Worm (Caenorhabditis elegans) whole organism, late embryonic: Measurements from ENCODE around the gene gur-4.

ENCODE experiments used
- C08G9.2 ChIP-seq: sonication (generic microtip); optimal IDR thresholded peaks from 2 replicates; lab custom pipeline; 2016; ENCODE audit warnings: mild to moderate bottlenecking, missing genetic modification characterization, moderate library complexity, missing compliant biosample characterization
- C38D4.7 ChIP-seq: fragments of 200-800 bp; sonication (Bioruptor generic); optimal IDR thresholded peaks from 2 replicates; lab custom pipeline; 2018; ENCODE audit warnings: mild to moderate bottlenecking, missing genetic modification characterization, moderate library complexity, missing compliant biosample characterization
- Y22D7AL.16 ChIP-seq: sonication (generic microtip); optimal IDR thresholded peaks from 2 replicates; lab custom pipeline; 2016; ENCODE audit warnings: missing genetic modification characterization, missing compliant biosample characterization
- ceh-14 ChIP-seq: sonication (generic microtip); optimal IDR thresholded peaks from 2 replicates; lab custom pipeline; 2016; ENCODE audit warnings: missing genotype, missing genetic modification characterization, missing compliant biosample characterization
- ceh-18 ChIP-seq: sonication (generic microtip); optimal IDR thresholded peaks from 2 replicates; lab custom pipeline; 2016; ENCODE audit warnings: missing genetic modification characterization, missing compliant biosample characterization
- ceh-19 ChIP-seq: fragments of 200-800 bp; sonication (Bioruptor generic); optimal IDR thresholded peaks from 2 replicates; lab custom pipeline; 2018; ENCODE audit warnings: mild to moderate bottlenecking, missing genetic modification characterization, missing compliant biosample characterization
- ceh-2 ChIP-seq: sonication (generic microtip); optimal IDR thresholded peaks from 2 replicates; lab custom pipeline; 2016; ENCODE audit warnings: missing genotype, missing genetic modification characterization, missing compliant biosample characterization
- ceh-22 ChIP-seq: sonication (generic microtip); optimal IDR thresholded peaks from 2 replicates; lab custom pipeline; 2017; ENCODE audit warnings: missing biosample characterization, missing genetic modification characterization
- ceh-45 ChIP-seq: fragments of 200-800 bp; sonication (Bioruptor generic); IDR thresholded peaks from 2 replicates; pipeline ENCODE4 v1.3.6; 2022; ENCODE audit warnings: missing genetic modification reagents, missing genetic modification characterization, missing compliant biosample characterization
- ceh-6 ChIP-seq: fragments of 200-800 bp; sonication (Bioruptor generic); optimal IDR thresholded peaks from 2 replicates; lab custom pipeline; 2018; ENCODE audit warnings: mild to moderate bottlenecking, missing genetic modification characterization, missing compliant biosample characterization
- dve-1 ChIP-seq: sonication (generic microtip); optimal IDR thresholded peaks from 2 replicates; lab custom pipeline; 2017; ENCODE audit warnings: antibody characterized with exemption, mild to moderate bottlenecking, missing genetic modification characterization, missing compliant biosample characterization
- elt-2 ChIP-seq: sonication (generic microtip); optimal IDR thresholded peaks from 2 replicates; lab custom pipeline; 2016; ENCODE audit warnings: missing genetic modification reagents, missing genetic modification characterization, missing compliant biosample characterization
- elt-4 ChIP-seq: sonication (generic microtip); optimal IDR thresholded peaks from 2 replicates; lab custom pipeline; 2016; ENCODE audit warnings: missing genetic modification characterization, missing compliant biosample characterization
- eyg-1 ChIP-seq: sonication (generic microtip); optimal IDR thresholded peaks from 2 replicates; lab custom pipeline; 2016; ENCODE audit warnings: missing genotype, missing genetic modification characterization, missing compliant biosample characterization
- fkh-10 ChIP-seq: fragments of 150-350 bp; optimal IDR thresholded peaks from 2 replicates; lab custom pipeline; 2014; ENCODE audit warnings: missing biosample characterization, missing genetic modification reagents, missing genetic modification characterization
- fkh-6 ChIP-seq: sonication (generic microtip); optimal IDR thresholded peaks from 2 replicates; lab custom pipeline; 2016; ENCODE audit warnings: missing genetic modification characterization, missing compliant biosample characterization
- gmeb-2 ChIP-seq: sonication (generic microtip); optimal IDR thresholded peaks from 2 replicates; lab custom pipeline; 2016; ENCODE audit warnings: missing genetic modification characterization, inconsistent platforms, missing compliant biosample characterization
- hlh-8 ChIP-seq: sonication (generic microtip); optimal IDR thresholded peaks from 2 replicates; lab custom pipeline; 2016; ENCODE audit warnings: missing genotype, missing genetic modification characterization, missing compliant biosample characterization
- lim-6 ChIP-seq: sonication (generic microtip); optimal IDR thresholded peaks from 2 replicates; lab custom pipeline; 2016; ENCODE audit warnings: missing genetic modification characterization, missing compliant biosample characterization
- madf-2 ChIP-seq: sonication (generic microtip); optimal IDR thresholded peaks from 2 replicates; lab custom pipeline; 2017; ENCODE audit warnings: missing genetic modification characterization, missing compliant biosample characterization
- mec-3 ChIP-seq: sonication (generic microtip); optimal IDR thresholded peaks from 2 replicates; lab custom pipeline; 2016; ENCODE audit warnings: borderline replicate concordance, missing genetic modification characterization, missing compliant biosample characterization
- nfya-1 ChIP-seq: sonication (generic microtip); optimal IDR thresholded peaks from 2 replicates; lab custom pipeline; 2017; ENCODE audit warnings: missing genetic modification characterization, mild to moderate bottlenecking, missing compliant biosample characterization, antibody characterized with exemption, moderate library complexity
- pag-3 ChIP-seq: sonication (generic microtip); optimal IDR thresholded peaks from 2 replicates; lab custom pipeline; 2016; ENCODE audit warnings: missing compliant biosample characterization, missing genetic modification characterization, borderline replicate concordance
- pat-9 ChIP-seq: fragments of 200-800 bp; sonication (Bioruptor generic); optimal IDR thresholded peaks from 2 replicates; lab custom pipeline; 2018; ENCODE audit warnings: mild to moderate bottlenecking, missing genetic modification characterization, moderate library complexity, missing compliant biosample characterization
- pax-1 ChIP-seq: fragments of 150-350 bp; optimal IDR thresholded peaks from 2 replicates; lab custom pipeline; 2014; ENCODE audit warnings: missing biosample characterization, missing genetic modification characterization
- pha-2 ChIP-seq: sonication (generic microtip); optimal IDR thresholded peaks from 2 replicates; lab custom pipeline; 2017; ENCODE audit warnings: mild to moderate bottlenecking, missing genetic modification characterization, missing compliant biosample characterization
- pha-4 ChIP-seq: fragments of 150-350 bp; optimal IDR thresholded peaks from 2 replicates; lab custom pipeline; 2018; ENCODE audit warnings: missing biosample characterization, missing genetic modification reagents, missing genetic modification characterization
- rnt-1 ChIP-seq: sonication (generic microtip); optimal IDR thresholded peaks from 2 replicates; lab custom pipeline; 2016; ENCODE audit warnings: missing genetic modification characterization, missing compliant biosample characterization
- sox-2 ChIP-seq: fragments of 200-800 bp; sonication (Bioruptor generic); IDR thresholded peaks from 2 replicates; pipeline ENCODE4 v1.3.6; 2022; ENCODE audit warnings: missing genetic modification reagents, missing genetic modification characterization, missing compliant biosample characterization
- sox-4 ChIP-seq: sonication (generic microtip); optimal IDR thresholded peaks from 2 replicates; lab custom pipeline; 2017; ENCODE audit warnings: mild to moderate bottlenecking, missing genetic modification characterization, inconsistent platforms, missing compliant biosample characterization
- tbx-2 ChIP-seq: sonication (generic microtip); optimal IDR thresholded peaks from 2 replicates; lab custom pipeline; 2016; ENCODE audit warnings: missing genetic modification characterization, missing compliant biosample characterization
- tbx-7 ChIP-seq: sonication (generic microtip); optimal IDR thresholded peaks from 2 replicates; lab custom pipeline; 2016; ENCODE audit warnings: missing genotype, missing genetic modification characterization, missing compliant biosample characterization
- ttx-3 ChIP-seq: sonication (generic microtip); optimal IDR thresholded peaks from 2 replicates; lab custom pipeline; 2016; ENCODE audit warnings: missing genetic modification reagents, missing genetic modification characterization, missing compliant biosample characterization
- unc-42 ChIP-seq: sonication (generic microtip); optimal IDR thresholded peaks from 2 replicates; lab custom pipeline; 2016; ENCODE audit warnings: missing genotype, missing genetic modification characterization, missing compliant biosample characterization
- unc-55 ChIP-seq: sonication (generic microtip); optimal IDR thresholded peaks from 2 replicates; lab custom pipeline; 2017; ENCODE audit warnings: missing biosample characterization, missing genetic modification reagents, missing genetic modification characterization
- zip-5 ChIP-seq: sonication (generic microtip); optimal IDR thresholded peaks from 2 replicates; lab custom pipeline; 2016; ENCODE audit warnings: missing genetic modification characterization, missing compliant biosample characterization

gur-4 gene

DNA sequence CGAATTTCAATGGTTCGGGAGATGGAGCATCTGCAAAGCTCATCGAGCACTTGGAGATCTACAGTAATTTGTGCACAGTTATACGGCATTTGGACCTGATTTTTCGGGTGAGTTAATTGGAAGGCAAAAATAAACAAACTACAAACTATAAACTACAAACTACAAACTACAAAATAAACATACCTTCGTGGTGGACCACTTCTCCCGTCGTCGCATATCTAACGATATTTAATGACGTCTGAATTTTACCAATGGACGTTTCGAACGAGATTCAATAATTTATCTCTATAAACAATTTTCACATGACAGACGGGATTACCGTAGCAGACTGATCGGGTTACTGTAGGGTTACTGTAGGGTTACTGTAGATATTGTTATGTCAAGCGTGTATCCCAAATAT, 1.6 kb downstream of the gur-4 start:
- no peak for TF ChIP-seq madf-2
- TF ChIP-seq ceh-6 (GFP tag; lab: Kevin White, UChicago): no peak
- no peak for TF ChIP-seq Y22D7AL.16 (tag; lab: Kevin White, UChicago)
- no peak for TF ChIP-seq gmeb-2
- no peak for TF ChIP-seq unc-42 (tag; lab: Kevin White, UChicago)
- TF ChIP-seq dve-1 (tag; lab: Kevin White, UChicago): no peak
- TF ChIP-seq elt-4 (tag; lab: Kevin White, UChicago): no peak
- no peak for TF ChIP-seq ceh-45
- TF ChIP-seq ceh-19 (GFP tag; lab: Kevin White, UChicago): no peak
- TF ChIP-seq pag-3 (tag; lab: Kevin White, UChicago): no peak
- TF ChIP-seq ceh-22 (tag; lab: Kevin White, UChicago): no peak
- TF ChIP-seq tbx-7: no peak
- no peak for TF ChIP-seq pha-4 (tag; lab: Kevin White, UChicago)
- TF ChIP-seq rnt-1: no peak
- TF ChIP-seq C08G9.2 (tag; lab: Kevin White, UChicago): no peak
- TF ChIP-seq elt-2 (tag; lab: Kevin White, UChicago): no peak
- TF ChIP-seq unc-55 (GFP tag; lab: Kevin White, UChicago): no peak
- TF ChIP-seq lim-6 (tag; lab: Kevin White, UChicago): no peak

DNA sequence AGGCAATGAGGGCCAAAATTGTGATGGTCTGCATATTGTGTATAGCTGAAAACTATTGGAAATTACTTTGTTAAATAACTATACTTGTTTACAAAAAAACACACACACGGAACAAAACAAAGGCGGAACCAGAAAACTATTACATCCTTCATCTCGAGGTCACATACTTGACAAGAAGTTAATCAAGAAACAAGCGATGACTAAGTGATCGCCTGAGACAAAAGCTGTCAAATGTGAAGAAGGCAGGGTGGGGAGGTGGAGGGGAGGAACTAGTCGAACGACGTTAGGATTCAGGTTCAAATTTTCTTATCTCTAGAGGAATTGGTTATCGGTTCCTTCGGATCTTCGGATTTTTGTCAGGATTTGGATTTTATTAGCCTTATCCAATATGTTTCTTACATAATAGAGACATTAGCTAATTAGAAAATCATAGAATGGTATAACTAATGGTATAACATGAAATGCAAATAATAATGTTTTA, 4.7 kb downstream of the gur-4 start, which contains the start of gene cpg-7:
Gene cpg-7, minus strand, starts transcription at position 51 of the 481 bp plus-strand sequence.
- no peak for TF ChIP-seq pha-2 (tag; lab: Kevin White, UChicago)

DNA sequence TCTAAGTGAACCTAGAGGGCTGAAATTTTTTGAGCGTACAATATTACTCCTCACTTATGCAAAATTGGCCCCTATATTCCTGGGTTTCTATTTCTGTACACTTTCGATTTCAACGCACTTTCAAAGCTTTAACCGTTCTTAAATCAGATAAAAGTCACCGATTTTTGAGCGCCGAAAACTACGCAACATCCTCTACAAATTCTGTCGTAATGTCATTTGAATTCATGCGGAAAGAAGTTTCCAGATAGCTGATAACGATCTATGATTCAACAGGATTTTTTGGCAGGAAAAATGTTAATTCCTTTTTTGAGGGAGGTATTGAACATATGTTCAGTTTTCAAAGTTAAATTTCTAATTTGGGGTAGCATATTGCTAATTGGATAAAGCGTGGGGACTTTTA, 8.3 kb downstream of the gur-4 start:
- TF ChIP-seq pha-2 (tag; lab: Kevin White, UChicago) (no peak), pax-1 (no peak)

DNA sequence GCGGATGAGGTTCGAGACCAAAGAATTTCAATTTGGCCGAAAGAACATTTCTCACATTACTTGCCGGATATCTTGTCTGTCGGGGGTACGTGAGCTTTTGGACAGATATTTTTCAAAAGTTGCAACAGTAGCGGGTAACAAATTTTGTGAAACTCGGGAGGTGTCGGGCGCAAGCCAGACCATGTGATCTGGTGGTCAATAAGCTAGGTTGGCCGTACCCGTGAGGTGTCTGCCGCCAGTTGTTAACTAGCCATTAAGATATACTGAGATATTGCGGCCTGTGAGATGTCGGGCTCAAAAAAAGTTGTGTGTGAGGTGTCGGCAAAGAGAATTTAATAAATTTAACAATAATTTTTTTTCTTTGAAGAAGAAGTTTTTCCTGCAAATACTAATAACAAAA, 13.8 kb downstream of the gur-4 start:
- TF ChIP-seq mec-3 (tag; lab: Kevin White, UChicago) (no peak), sox-4 (tag; lab: Kevin White, UChicago) (no peak), eyg-1 (tag; lab: Kevin White, UChicago) (no peak), ceh-18 (no peak), Y22D7AL.16 (tag; lab: Kevin White, UChicago) (no peak), zip-5 (tag; lab: Kevin White, UChicago) (no peak)

DNA sequence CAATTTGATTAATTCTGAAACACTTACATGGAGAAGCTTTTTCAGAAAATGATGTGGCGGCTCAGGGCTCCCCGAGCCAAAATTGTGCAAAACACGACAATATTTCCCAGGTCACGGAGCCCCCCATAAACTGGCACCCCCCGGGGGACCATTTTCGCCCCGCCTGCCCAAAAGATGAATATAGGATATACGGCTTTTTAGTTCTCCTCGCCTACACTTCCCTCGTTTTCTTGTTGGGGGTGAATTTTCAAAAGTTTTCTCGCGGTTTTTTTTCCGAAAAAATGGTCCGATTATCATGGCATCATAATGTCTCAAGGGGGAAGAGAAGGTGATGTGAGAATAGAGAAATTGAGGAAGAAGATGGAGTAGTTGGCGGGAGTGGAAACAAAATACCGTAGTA, 17.5 kb downstream of the gur-4 start, which contains the start of gene K09E4.4:
Gene K09E4.4, minus strand, starts transcription at position 101 of the 400 bp plus-strand sequence.
- no peak for TF ChIP-seq tbx-2
- TF ChIP-seq elt-2 (tag; lab: Kevin White, UChicago): no peak
- no peak for TF ChIP-seq sox-2 (GFP tag; lab: Robert Waterston, UW)
- TF ChIP-seq ceh-2 (tag; lab: Kevin White, UChicago): no peak
- no peak for TF ChIP-seq fkh-6
- no peak for TF ChIP-seq hlh-8 (tag; lab: Kevin White, UChicago)
- TF ChIP-seq C38D4.7 (GFP tag; lab: Kevin White, UChicago): no peak
- no peak for TF ChIP-seq nfya-1 (tag; lab: Kevin White, UChicago)
- TF ChIP-seq ttx-3 (tag; lab: Kevin White, UChicago): no peak
- no peak for TF ChIP-seq fkh-10 (GFP tag; lab: Kevin White, UChicago)
- no peak for TF ChIP-seq ceh-14 (tag; lab: Kevin White, UChicago)
- no peak for TF ChIP-seq gmeb-2
- TF ChIP-seq ceh-45: no peak
- TF ChIP-seq ceh-22 (tag; lab: Kevin White, UChicago): no peak
- TF ChIP-seq eyg-1 (tag; lab: Kevin White, UChicago): no peak
- no peak for TF ChIP-seq pat-9 (tag; lab: Kevin White, UChicago)
